Worm (Caenorhabditis elegans) whole organism, L4 larva: ENCODE results near the gene inx-10.
A peak's percentile ranks its signal among the peaks of the same experiment; 100 is the strongest.

Experiments used
- F37D6.2 ChIP-seq: sonication (generic microtip); optimal IDR thresholded peaks from 2 replicates; lab custom pipeline; 2016; ENCODE audit warnings: mild to moderate bottlenecking, missing genetic modification characterization, missing compliant biosample characterization
- T20F7.1 ChIP-seq: fragments of 200-800 bp; sonication (Bioruptor generic); optimal IDR thresholded peaks from 2 replicates; lab custom pipeline; 2018; ENCODE audit warnings: mild to moderate bottlenecking, missing genetic modification characterization, missing compliant biosample characterization
- aha-1 ChIP-seq: fragments of 150-350 bp; peaks from one replicate; lab custom pipeline; 2014; ENCODE audit warnings: missing biosample characterization, missing genetic modification characterization
- arid-1 ChIP-seq: fragments of 200-800 bp; sonication (Bioruptor generic); conservative IDR thresholded peaks from 2 replicates; pipeline ENCODE4 v1.3.6; 2022; ENCODE audit warnings: missing genetic modification reagents, missing genetic modification characterization, missing compliant biosample characterization
- ceh-82 ChIP-seq: sonication (generic microtip); optimal IDR thresholded peaks from 2 replicates; lab custom pipeline; 2017; ENCODE audit warnings: missing biosample characterization, missing genetic modification characterization
- ctbp-1 ChIP-seq: fragments of 200-800 bp; sonication (Bioruptor generic); IDR thresholded peaks from 2 replicates; pipeline ENCODE4 v1.3.6; 2022; ENCODE audit warnings: missing genetic modification reagents, missing genetic modification characterization, missing compliant biosample characterization
- daf-16 ChIP-seq, 3 experiments: sonication (generic microtip); optimal IDR thresholded peaks; 2 replicates each; lab custom pipeline; 2016 to 2017; ENCODE audit warnings: missing genetic modification characterization in 3 of 3, missing genetic modification reagents in 3 of 3, mild to moderate bottlenecking in 2 of 3, missing compliant biosample characterization in 2 of 3, missing biosample characterization in 1 of 3, moderate library complexity in 1 of 3
- daf-19 ChIP-seq: fragments of 200-800 bp; sonication (Bioruptor generic); conservative IDR thresholded peaks from 2 replicates; pipeline ENCODE4 v1.3.6; 2022; ENCODE audit warnings: missing genetic modification characterization, missing compliant biosample characterization
- dmd-6 ChIP-seq: fragments of 200-800 bp; sonication (Bioruptor generic); IDR thresholded peaks from 2 replicates; pipeline ENCODE4 v1.3.6; 2022; ENCODE audit warnings: missing genetic modification reagents, missing genetic modification characterization, missing compliant biosample characterization
- dpl-1 ChIP-seq: fragments of 150-350 bp; optimal IDR thresholded peaks from 2 replicates; lab custom pipeline; 2014; ENCODE audit warnings: missing biosample characterization, missing genetic modification reagents, missing genetic modification characterization
- duxl-1 ChIP-seq: sonication (generic microtip); optimal IDR thresholded peaks from 2 replicates; lab custom pipeline; 2016; ENCODE audit warnings: mild to moderate bottlenecking, missing genetic modification characterization, moderate library complexity, missing compliant biosample characterization; ENCODE audit not compliant: poor library complexity
- dve-1 ChIP-seq: sonication (generic microtip); optimal IDR thresholded peaks from 2 replicates; lab custom pipeline; 2017; ENCODE audit warnings: antibody characterized with exemption, mild to moderate bottlenecking, missing genetic modification characterization, missing compliant biosample characterization; ENCODE audit not compliant: insufficient read depth
- fkh-10 ChIP-seq: fragments of 150-350 bp; optimal IDR thresholded peaks from 2 replicates; lab custom pipeline; 2014; ENCODE audit warnings: missing biosample characterization, missing genetic modification reagents, missing genetic modification characterization
- gei-8 ChIP-seq: fragments of 200-800 bp; sonication (Bioruptor generic); optimal IDR thresholded peaks from 2 replicates; lab custom pipeline; 2018; ENCODE audit warnings: mild to moderate bottlenecking, missing genetic modification characterization, missing compliant biosample characterization
- hlh-11 ChIP-seq: fragments of 200-800 bp; sonication (Bioruptor generic); optimal IDR thresholded peaks from 2 replicates; lab custom pipeline; 2018; ENCODE audit warnings: mild to moderate bottlenecking, missing genetic modification characterization, missing compliant biosample characterization
- hlh-30 ChIP-seq: sonication (generic microtip); optimal IDR thresholded peaks from 2 replicates; lab custom pipeline; 2017; ENCODE audit warnings: antibody characterized with exemption, mild to moderate bottlenecking, missing genetic modification characterization, missing compliant biosample characterization; ENCODE audit not compliant: insufficient read depth
- hmg-1.1 ChIP-seq: fragments of 200-800 bp; sonication (Bioruptor generic); IDR thresholded peaks from 2 replicates; pipeline ENCODE4 v1.3.6; 2022; ENCODE audit warnings: missing genetic modification reagents, missing genetic modification characterization, missing compliant biosample characterization
- lin-15B ChIP-seq: fragments of 150-350 bp; sonication (generic microtip); optimal IDR thresholded peaks from 3 replicates; lab custom pipeline; 2014; ENCODE audit warnings: missing biosample characterization, missing genetic modification characterization
- lsy-2 ChIP-seq, 2 experiments: fragments of 150-350 bp in 1 of 2; sonication (generic microtip) in 1 of 2; optimal IDR thresholded peaks; 2 replicates each; lab custom pipeline; 2014 to 2017; ENCODE audit warnings: missing biosample characterization in 2 of 2, missing genetic modification characterization in 2 of 2
- mep-1 ChIP-seq: fragments of 150-350 bp; sonication (generic microtip); optimal IDR thresholded peaks from 3 replicates; lab custom pipeline; 2014; ENCODE audit warnings: missing biosample characterization, missing genetic modification characterization
- mes-2 ChIP-seq: sonication (generic microtip); optimal IDR thresholded peaks from 2 replicates; lab custom pipeline; 2016; ENCODE audit warnings: missing genotype, mild to moderate bottlenecking, missing genetic modification characterization, missing compliant biosample characterization; ENCODE audit not compliant: poor library complexity, severe bottlenecking
- mxl-3 ChIP-seq: fragments of 200-800 bp; sonication (Bioruptor generic); optimal IDR thresholded peaks from 2 replicates; lab custom pipeline; 2018; ENCODE audit warnings: mild to moderate bottlenecking, missing genetic modification characterization, missing compliant biosample characterization
- nhr-102 ChIP-seq: sonication (generic microtip); optimal IDR thresholded peaks from 2 replicates; lab custom pipeline; 2016; ENCODE audit warnings: mild to moderate bottlenecking, missing genetic modification characterization, moderate library complexity, missing compliant biosample characterization
- nhr-11 ChIP-seq: fragments of 150-350 bp; optimal IDR thresholded peaks from 2 replicates; lab custom pipeline; 2014; ENCODE audit warnings: missing biosample characterization, missing genetic modification characterization
- nhr-237 ChIP-seq: sonication (generic microtip); optimal IDR thresholded peaks from 2 replicates; lab custom pipeline; 2017; ENCODE audit warnings: missing biosample characterization, missing genetic modification characterization
- nhr-28 ChIP-seq: fragments of 150-350 bp; optimal IDR thresholded peaks from 2 replicates; lab custom pipeline; 2014; ENCODE audit warnings: missing biosample characterization, missing genetic modification characterization
- nhr-48 ChIP-seq: sonication (generic microtip); optimal IDR thresholded peaks from 2 replicates; lab custom pipeline; 2016; ENCODE audit warnings: mild to moderate bottlenecking, missing genetic modification characterization, missing compliant biosample characterization
- nhr-6 ChIP-seq: fragments of 150-350 bp; optimal IDR thresholded peaks from 2 replicates; lab custom pipeline; 2014; ENCODE audit warnings: missing biosample characterization, missing genetic modification characterization
- nhr-76 ChIP-seq: fragments of 150-350 bp; optimal IDR thresholded peaks from 2 replicates; lab custom pipeline; 2014; ENCODE audit warnings: missing biosample characterization, missing genetic modification characterization
- nhr-77 ChIP-seq: fragments of 150-350 bp; optimal IDR thresholded peaks from 2 replicates; lab custom pipeline; 2014; ENCODE audit warnings: missing biosample characterization, missing genetic modification characterization
- pqm-1 ChIP-seq: sonication (generic microtip); optimal IDR thresholded peaks from 2 replicates; lab custom pipeline; 2017; ENCODE audit warnings: missing biosample characterization, missing genetic modification characterization
- rbr-2 ChIP-seq: sonication (generic microtip); optimal IDR thresholded peaks from 2 replicates; lab custom pipeline; 2016; ENCODE audit warnings: missing genotype, missing genetic modification characterization, missing compliant biosample characterization
- saeg-2 ChIP-seq: fragments of 200-800 bp; sonication (Bioruptor generic); IDR thresholded peaks from 2 replicates; pipeline ENCODE4 v1.3.6; 2022; ENCODE audit warnings: missing genetic modification reagents, missing genetic modification characterization, missing compliant biosample characterization
- snpc-1.2 ChIP-seq: fragments of 200-800 bp; sonication (Bioruptor generic); IDR thresholded peaks from 2 replicates; pipeline ENCODE4 v1.3.6; 2022; ENCODE audit warnings: missing genetic modification reagents, missing genetic modification characterization, missing compliant biosample characterization
- spr-3 ChIP-seq: fragments of 200-800 bp; sonication (Bioruptor generic); optimal IDR thresholded peaks from 2 replicates; lab custom pipeline; 2018; ENCODE audit warnings: mild to moderate bottlenecking, missing genetic modification characterization, missing compliant biosample characterization
- tra-1 ChIP-seq: fragments of 200-800 bp; sonication (Bioruptor generic); IDR thresholded peaks from 2 replicates; pipeline ENCODE4 v1.3.6; 2022; ENCODE audit warnings: missing genetic modification reagents, missing genetic modification characterization, missing compliant biosample characterization
- unc-62 ChIP-seq, 3 experiments: fragments of 150-350 bp in 1 of 3; sonication (generic microtip); optimal IDR thresholded peaks in 2 of 3; peaks in 1 of 3; 1 replicate in 1 of 3; 2 replicates in 2 of 3; lab custom pipeline; 2014 to 2017; ENCODE audit warnings: missing biosample characterization in 3 of 3, missing genetic modification characterization in 3 of 3, missing genetic modification reagents in 3 of 3, missing genotype in 1 of 3
- zfp-2 ChIP-seq: sonication (generic microtip); optimal IDR thresholded peaks from 2 replicates; lab custom pipeline; 2016; ENCODE audit warnings: mild to moderate bottlenecking, missing genetic modification characterization, missing compliant biosample characterization
- zfp-3 ChIP-seq: fragments of 200-800 bp; sonication (Bioruptor generic); conservative IDR thresholded peaks from 2 replicates; pipeline ENCODE4 v1.3.6; 2022; ENCODE audit warnings: missing genetic modification reagents, missing genetic modification characterization, missing compliant biosample characterization
- ztf-7 ChIP-seq: fragments of 150-350 bp; optimal IDR thresholded peaks from 2 replicates; lab custom pipeline; 2014; ENCODE audit warnings: missing biosample characterization, missing genetic modification characterization

The inx-10 gene

ce11 chrV:9243171-9243996, 36.1 kb upstream of the inx-10 start, which contains the start of gene glo-4:
TSS of gene glo-4 (minus strand) at chrV:9243221.
- TF ChIP-seq daf-16 (GFP tag; optimal IDR thresholded peaks at IDR 0.05; lab: Kevin White, UChicago): no peak
- TF ChIP-seq daf-16 (tag; optimal IDR thresholded peaks at IDR 0.05; lab: Kevin White, UChicago): peak; percentile 1
- TF ChIP-seq spr-3 (GFP tag; lab: Kevin White, UChicago): no peak
- TF ChIP-seq zfp-3 (GFP tag; lab: Robert Waterston, UW): no peak
- peak; percentile 15 for TF ChIP-seq duxl-1 (tag; lab: Kevin White, UChicago)
- TF ChIP-seq nhr-77 (tag; lab: Kevin White, UChicago): peak; percentile 23
- TF ChIP-seq dve-1 (tag; lab: Kevin White, UChicago): peak; percentile 76
- no peak for TF ChIP-seq gei-8 (GFP tag; lab: Kevin White, UChicago)
- TF ChIP-seq nhr-102 (tag; lab: Kevin White, UChicago): no peak
- TF ChIP-seq fkh-10 (GFP tag; lab: Kevin White, UChicago): peak; percentile 96
- TF ChIP-seq aha-1: peak; percentile 69
- peak; percentile 77 for TF ChIP-seq rbr-2 (tag; lab: Kevin White, UChicago)
- TF ChIP-seq dpl-1 (GFP tag; lab: Kevin White, UChicago): peak; percentile 80
- no peak for TF ChIP-seq zfp-2
- no peak for TF ChIP-seq nhr-237 (tag; lab: Kevin White, UChicago)
- TF ChIP-seq ceh-82: no peak
- TF ChIP-seq nhr-11 (tag; lab: Kevin White, UChicago): peak; percentile 40
- TF ChIP-seq lsy-2 (tag; optimal IDR thresholded peaks at IDR 0.05; lab: Kevin White, UChicago): peak; percentile 51 to 87
- TF ChIP-seq hlh-11 (tag; lab: Kevin White, UChicago): peak; percentile 78
- no peak for TF ChIP-seq tra-1 (GFP tag; lab: Robert Waterston, UW)
- TF ChIP-seq T20F7.1 (GFP tag; lab: Kevin White, UChicago): peak; percentile 70
- TF ChIP-seq pqm-1 (tag; lab: Kevin White, UChicago): peak; percentile 66
- peak; percentile 55 for TF ChIP-seq hlh-30
- TF ChIP-seq dmd-6: peak; percentile 49
- peak; percentile 45; the same call in 1 of the 2 replicates for TF ChIP-seq hmg-1.1 (GFP tag; lab: Robert Waterston, UW)
- no peak for TF ChIP-seq mxl-3
- TF ChIP-seq arid-1: no peak
- peak; percentile 81 for TF ChIP-seq mes-2 (tag; lab: Kevin White, UChicago)
- TF ChIP-seq ztf-7 (tag; lab: Kevin White, UChicago): no peak
- TF ChIP-seq nhr-28 (tag; lab: Kevin White, UChicago): peak; percentile 56
- peak; percentile 55 for TF ChIP-seq F37D6.2 (tag; lab: Kevin White, UChicago)
- peak; percentile 6 for TF ChIP-seq nhr-6 (tag; lab: Kevin White, UChicago)
- no peak for TF ChIP-seq lin-15B (tag; lab: Kevin White, UChicago)
- no peak for TF ChIP-seq nhr-76 (tag; lab: Kevin White, UChicago)
- TF ChIP-seq unc-62 (GFP tag; optimal IDR thresholded peaks at IDR 0.05 in 1 of 2; lab: Kevin White, UChicago): peak in 1 of 2 experiments; percentile 93
- no peak for TF ChIP-seq unc-62 (tag; optimal IDR thresholded peaks at IDR 0.05; lab: Kevin White, UChicago)
- peak; percentile 52 for TF ChIP-seq nhr-48
- TF ChIP-seq mep-1 (tag; lab: Kevin White, UChicago): peak; percentile 85
- no peak for TF ChIP-seq snpc-1.2 (GFP tag; lab: Robert Waterston, UW)
- TF ChIP-seq saeg-2: no peak
- 0 out of 2 replicates have a peak, but pooled peaks have one; percentile 50 for TF ChIP-seq ctbp-1 (GFP tag; lab: Robert Waterston, UW)
- no peak for TF ChIP-seq daf-19 (GFP tag; lab: Robert Waterston, UW)
